Worm (Caenorhabditis elegans) whole organism, L1 larva: ENCODE results near the gene nhr-88.
"Not testable (repeated sequence)": the region's sequence is repeated elsewhere in the genome, so short reads cannot be mapped to it uniquely, and the experiment has no call there.

Experiments used
- F16B12.6 ChIP-seq: fragments of 150-350 bp; optimal IDR thresholded peaks from 2 replicates; lab custom pipeline; 2014; ENCODE audit warnings: missing biosample characterization, missing genetic modification characterization
- aly-2 ChIP-seq: fragments of 150-350 bp; optimal IDR thresholded peaks from 2 replicates; lab custom pipeline; 2014; ENCODE audit warnings: missing biosample characterization, missing genetic modification characterization
- fkh-10 ChIP-seq: sonication (generic microtip); optimal IDR thresholded peaks from 2 replicates; lab custom pipeline; 2017; ENCODE audit warnings: missing biosample characterization, missing genetic modification reagents, missing genetic modification characterization
- lin-39 ChIP-seq: fragments of 150-350 bp; optimal IDR thresholded peaks from 2 replicates; lab custom pipeline; 2014; ENCODE audit warnings: missing biosample characterization, missing genetic modification reagents, missing genetic modification characterization
- nhr-11 ChIP-seq: fragments of 150-350 bp; optimal IDR thresholded peaks from 2 replicates; lab custom pipeline; 2014; ENCODE audit warnings: missing biosample characterization, missing genetic modification characterization
- tbx-2 ChIP-seq: sonication (generic microtip); optimal IDR thresholded peaks from 2 replicates; lab custom pipeline; 2016; ENCODE audit warnings: missing genetic modification characterization, missing compliant biosample characterization
- xbp-1 ChIP-seq: sonication (generic microtip); optimal IDR thresholded peaks from 2 replicates; lab custom pipeline; 2016; ENCODE audit warnings: missing genetic modification characterization, missing compliant biosample characterization
- zag-1 ChIP-seq: fragments of 150-350 bp; optimal IDR thresholded peaks from 2 replicates; lab custom pipeline; 2014; ENCODE audit warnings: missing biosample characterization, missing genetic modification characterization
- ztf-11 ChIP-seq, 2 experiments: sonication (generic microtip); optimal IDR thresholded peaks; 2 replicates each; lab custom pipeline; 2016 to 2017; ENCODE audit warnings: missing genetic modification characterization in 2 of 2, missing biosample characterization in 1 of 2, missing compliant biosample characterization in 1 of 2

ce11 chrII:3032480-3032879, 56.0 kb downstream of the nhr-88 start, which contains the start of gene B0454.6:
- not testable (repeated sequence) for TF ChIP-seq lin-39 (tag; lab: Kevin White, UChicago); F16B12.6 (tag; lab: Kevin White, UChicago); aly-2 (tag; lab: Kevin White, UChicago); nhr-11 (tag; lab: Kevin White, UChicago); zag-1 (tag; lab: Kevin White, UChicago); ztf-11 (tag; optimal IDR thresholded peaks at IDR 0.05; lab: Kevin White, UChicago); tbx-2 (tag; lab: Kevin White, UChicago); xbp-1 (tag; lab: Kevin White, UChicago); fkh-10 (GFP tag; lab: Kevin White, UChicago)
